Worm (Caenorhabditis elegans) whole organism, L1 larva: ENCODE results near the gene F08C6.5.

Source experiments
- efl-1 ChIP-seq, 4 experiments: fragments of 150-350 bp; optimal IDR thresholded peaks in 3 of 4; peaks in 1 of 4; 1 replicate in 1 of 4; 2 replicates in 3 of 4; lab custom pipeline; 2014; ENCODE audit warnings: missing biosample characterization in 2 of 4, missing genetic modification characterization in 2 of 4, missing genetic modification reagents in 2 of 4
- fkh-8 ChIP-seq: sonication (generic microtip); optimal IDR thresholded peaks from 2 replicates; lab custom pipeline; 2016; ENCODE audit warnings: mild to moderate bottlenecking, missing genetic modification characterization, missing compliant biosample characterization
- hpl-2 ChIP-seq: fragments of 150-350 bp; optimal IDR thresholded peaks from 2 replicates; lab custom pipeline; 2014; ENCODE audit warnings: missing biosample characterization, missing genetic modification reagents, missing genetic modification characterization
- mep-1 ChIP-seq: fragments of 150-350 bp; optimal IDR thresholded peaks from 2 replicates; lab custom pipeline; 2014; ENCODE audit warnings: missing biosample characterization, missing genetic modification characterization

ce11 chrX:7537742-7538268 lies 21.4 kb upstream of the F08C6.5 start, which contains the start of gene dpy-7:
- TF ChIP-seq fkh-8 (tag; lab: Kevin White, UChicago) (no peak), hpl-2 (GFP tag; lab: Kevin White, UChicago) (no peak), efl-1 (optimal IDR thresholded peaks at IDR 0.05; lab: Kevin White, UChicago) (no peak), efl-1 (GFP tag; optimal IDR thresholded peaks at IDR 0.05 in 1 of 2; lab: Kevin White, UChicago) (no peak), mep-1 (tag; lab: Kevin White, UChicago) (no peak)
